Fruit fly (Drosophila melanogaster): ENCODE data around the gene bves.

- no peak for TF ChIP-seq dl (GFP tag; optimal IDR thresholded peaks at IDR 0.05; ENCODE audit: insufficient read depth in 1 of 2, partially characterized antibody in 2 of 2)
- no peak for TF ChIP-seq HLH106 (tag; optimal IDR thresholded peaks at IDR 0.05)
- TF ChIP-seq lola (GFP tag; optimal IDR thresholded peaks at IDR 0.05): no peak
- no peak for TF ChIP-seq CrebA (GFP tag; optimal IDR thresholded peaks at IDR 0.05; ENCODE audit: borderline replicate concordance)
- TF ChIP-seq CG9705 (GFP tag; optimal IDR thresholded peaks at IDR 0.05): no peak
- TF ChIP-seq sage (GFP tag; optimal IDR thresholded peaks at IDR 0.05): no peak
- peak; percentile 3 for TF ChIP-seq h (GFP tag; optimal IDR thresholded peaks at IDR 0.05)
- TF ChIP-seq CG32264 (GFP tag; optimal IDR thresholded peaks at IDR 0.05): no peak
- no peak for TF ChIP-seq brk (GFP tag; optimal IDR thresholded peaks at IDR 0.05)
Observed at dm6 chrX:21046141-21046540, 7.6 kb upstream of the bves start.
